Fruit fly (Drosophila melanogaster) whole organism, embryonic: ENCODE measurements around the gene CG32075.

Experiments used
- Abd-B ChIP-seq: fragments of 200-800 bp; sonication (Bioruptor generic); optimal IDR thresholded peaks from 2 replicates; lab custom pipeline; 2018; ENCODE audit warnings: missing biosample characterization, mild to moderate bottlenecking, missing genetic modification characterization, moderate library complexity
- Antp ChIP-seq: fragments of 200-800 bp; sonication (Bioruptor generic); optimal IDR thresholded peaks from 3 replicates; lab custom pipeline; 2016; ENCODE audit warnings: missing biosample characterization, missing genetic modification characterization
- Asciz ChIP-seq: fragments of 200-800 bp; sonication (Bioruptor generic); optimal IDR thresholded peaks from 2 replicates; lab custom pipeline; 2017; ENCODE audit warnings: missing biosample characterization, mild to moderate bottlenecking, missing genetic modification characterization, missing genetic modification reagents
- B-H1 ChIP-seq: fragments of 200-800 bp; sonication (Bioruptor generic); IDR thresholded peaks from 3 replicates; pipeline ENCODE4 v1.3.6; 2022; ENCODE audit warnings: missing biosample characterization, missing genetic modification characterization
- CG13894 ChIP-seq: fragments of 200-800 bp; sonication (Bioruptor generic); optimal IDR thresholded peaks from 3 replicates; lab custom pipeline; 2018; ENCODE audit warnings: missing biosample characterization, mild to moderate bottlenecking, missing genetic modification characterization, moderate library complexity
- CG14441 ChIP-seq: fragments of 200-800 bp; sonication (Bioruptor generic); IDR thresholded peaks from 2 replicates; pipeline ENCODE4 v1.3.6; 2022; ENCODE audit warnings: missing biosample characterization, missing genetic modification characterization
- CG18764 ChIP-seq: fragments of 200-800 bp; sonication (Bioruptor generic); optimal IDR thresholded peaks from 3 replicates; lab custom pipeline; 2016; ENCODE audit warnings: missing biosample characterization, missing genetic modification characterization
- CG2129 ChIP-seq: fragments of 200-800 bp; sonication (Bioruptor generic); IDR thresholded peaks from 2 replicates; pipeline ENCODE4 v1.3.6; 2022; ENCODE audit warnings: missing biosample characterization, missing genetic modification characterization; ENCODE audit not compliant: partially characterized antibody
- CG2199 ChIP-seq: fragments of 200-800 bp; sonication (Bioruptor generic); IDR thresholded peaks from 3 replicates; pipeline ENCODE4 v1.3.6; 2022; ENCODE audit warnings: missing biosample characterization, missing genetic modification characterization
- CG2202 ChIP-seq: fragments of 200-800 bp; sonication (Bioruptor generic); optimal IDR thresholded peaks from 2 replicates; lab custom pipeline; 2018; ENCODE audit warnings: missing biosample characterization, mild to moderate bottlenecking, missing genetic modification characterization
- CG2875 ChIP-seq: fragments of 200-800 bp; sonication (Bioruptor generic); optimal IDR thresholded peaks from 2 replicates; lab custom pipeline; 2017; ENCODE audit warnings: missing biosample characterization, mild to moderate bottlenecking, missing genetic modification characterization, missing genetic modification reagents
- CG2889 ChIP-seq: fragments of 200-800 bp; sonication (Bioruptor generic); IDR thresholded peaks from 3 replicates; pipeline ENCODE4 v1.3.6; 2022; ENCODE audit warnings: missing biosample characterization, missing genetic modification characterization
- CG33213 ChIP-seq: fragments of 200-800 bp; sonication (Bioruptor generic); optimal IDR thresholded peaks from 3 replicates; lab custom pipeline; 2016; ENCODE audit warnings: missing biosample characterization, missing genetic modification characterization
- CG33557 ChIP-seq: fragments of 200-800 bp; sonication (Bioruptor generic); optimal IDR thresholded peaks from 2 replicates; lab custom pipeline; 2019; ENCODE audit warnings: missing biosample characterization, mild to moderate bottlenecking, missing genetic modification characterization, moderate library complexity
- CG34376 ChIP-seq: fragments of 200-800 bp; sonication (Bioruptor generic); optimal IDR thresholded peaks from 2 replicates; lab custom pipeline; 2018; ENCODE audit warnings: missing biosample characterization, mild to moderate bottlenecking, missing genetic modification characterization
- CG4404 ChIP-seq: fragments of 200-800 bp; sonication (Bioruptor generic); IDR thresholded peaks from 2 replicates; pipeline ENCODE4 v1.3.6; 2022; ENCODE audit warnings: missing biosample characterization, missing genetic modification characterization
- CG6689 ChIP-seq: fragments of 200-800 bp; sonication (Bioruptor generic); IDR thresholded peaks from 2 replicates; pipeline ENCODE4 v1.3.6; 2022; ENCODE audit warnings: missing biosample characterization, missing genetic modification characterization
- CG8478 ChIP-seq: fragments of >200 bp; optimal IDR thresholded peaks from 2 replicates; lab custom pipeline; 2018
- CG9727 ChIP-seq: fragments of 200-800 bp; sonication (Bioruptor generic); optimal IDR thresholded peaks from 3 replicates; lab custom pipeline; 2017; ENCODE audit warnings: missing biosample characterization, mild to moderate bottlenecking, missing genetic modification characterization
- Eip74EF ChIP-seq, 2 experiments: fragments of 200-800 bp in 1 of 2; fragments of >200 bp in 1 of 2; sonication (Bioruptor generic) in 1 of 2; optimal IDR thresholded peaks; 2 replicates each; lab custom pipeline; 2017 to 2019; ENCODE audit warnings: missing biosample characterization in 2 of 2, missing genetic modification characterization in 2 of 2, mild to moderate bottlenecking in 1 of 2, moderate library complexity in 1 of 2
- Gug ChIP-seq: fragments of 200-800 bp; sonication (Bioruptor generic); IDR thresholded peaks from 4 replicates; pipeline ENCODE4 v1.3.6; 2022; ENCODE audit warnings: missing biosample characterization, missing genetic modification characterization
- HLHmδ ChIP-seq: fragments of 200-800 bp; sonication (Bioruptor generic); optimal IDR thresholded peaks from 2 replicates; lab custom pipeline; 2018; ENCODE audit warnings: missing biosample characterization, mild to moderate bottlenecking, missing genetic modification characterization, moderate library complexity
- MBD-R2 ChIP-seq: fragments of 200-800 bp; sonication (Bioruptor generic); IDR thresholded peaks from 2 replicates; pipeline ENCODE4 v1.3.6; 2022; ENCODE audit warnings: missing biosample characterization, missing genetic modification characterization
- Mad ChIP-seq: fragments of 200-800 bp; sonication (Bioruptor generic); optimal IDR thresholded peaks from 2 replicates; lab custom pipeline; 2016; ENCODE audit warnings: missing biosample characterization, missing genetic modification characterization
- Neu2 ChIP-seq: fragments of 200-800 bp; sonication (Bioruptor generic); optimal IDR thresholded peaks from 3 replicates; lab custom pipeline; 2016; ENCODE audit warnings: missing biosample characterization, missing genetic modification characterization, borderline replicate concordance
- NfI ChIP-seq: fragments of 200-800 bp; sonication (Bioruptor generic); optimal IDR thresholded peaks from 3 replicates; lab custom pipeline; 2018; ENCODE audit warnings: missing biosample characterization, mild to moderate bottlenecking, missing genetic modification characterization, moderate library complexity
- Oaz ChIP-seq: fragments of 200-800 bp; sonication (Bioruptor generic); IDR thresholded peaks from 2 replicates; pipeline ENCODE4 v1.3.6; 2022; ENCODE audit warnings: missing biosample characterization, missing genetic modification characterization
- Ssrp ChIP-seq: fragments of 200-800 bp; sonication (Bioruptor generic); optimal IDR thresholded peaks from 2 replicates; lab custom pipeline; 2018; ENCODE audit warnings: missing biosample characterization, mild to moderate bottlenecking, missing genetic modification characterization, moderate library complexity
- Usf ChIP-seq: fragments of 200-800 bp; sonication (Bioruptor generic); optimal IDR thresholded peaks from 2 replicates; lab custom pipeline; 2017; ENCODE audit warnings: missing genotype, missing biosample characterization, missing genetic modification characterization
- ac ChIP-seq: fragments of 200-800 bp; sonication (Bioruptor generic); optimal IDR thresholded peaks from 3 replicates; lab custom pipeline; 2017; ENCODE audit warnings: missing biosample characterization, mild to moderate bottlenecking, missing genetic modification characterization
- br ChIP-seq: fragments of >200 bp; optimal IDR thresholded peaks from 2 replicates; lab custom pipeline; 2017
- chif ChIP-seq, 2 experiments: fragments of 200-800 bp; sonication (Bioruptor generic); optimal IDR thresholded peaks; 3 replicates each; lab custom pipeline; 2016; ENCODE audit warnings: missing biosample characterization in 2 of 2, missing genetic modification characterization in 2 of 2
- ci ChIP-seq: fragments of 200-800 bp; sonication (Bioruptor generic); IDR thresholded peaks from 3 replicates; pipeline ENCODE4 v1.3.6; 2022; ENCODE audit warnings: missing biosample characterization, missing genetic modification characterization
- corto ChIP-seq: fragments of 200-800 bp; sonication (Bioruptor generic); optimal IDR thresholded peaks from 2 replicates; lab custom pipeline; 2016; ENCODE audit warnings: missing biosample characterization, mild to moderate bottlenecking, missing genetic modification characterization, moderate library complexity
- dan ChIP-seq: fragments of 200-800 bp; sonication (Bioruptor generic); IDR thresholded peaks from 2 replicates; pipeline ENCODE4 v1.3.6; 2022; ENCODE audit warnings: missing biosample characterization, missing genetic modification characterization
- danr ChIP-seq: fragments of 200-800 bp; sonication (Bioruptor generic); IDR thresholded peaks from 2 replicates; pipeline ENCODE4 v1.3.6; 2022; ENCODE audit warnings: missing biosample characterization, missing genetic modification characterization
- emc ChIP-seq: fragments of 200-800 bp; sonication (Bioruptor generic); optimal IDR thresholded peaks from 2 replicates; lab custom pipeline; 2016; ENCODE audit warnings: missing biosample characterization, missing genetic modification characterization
- hkb ChIP-seq, 2 experiments: fragments of 200-800 bp in 1 of 2; fragments of >200 bp in 1 of 2; sonication (Bioruptor generic) in 1 of 2; IDR thresholded peaks in 1 of 2; optimal IDR thresholded peaks in 1 of 2; 2 replicates each; pipeline versions ENCODE4 v1.3.6 to Lab custom; 2017 to 2022; ENCODE audit warnings: missing biosample characterization in 1 of 2, missing genetic modification characterization in 1 of 2
- lab ChIP-seq: fragments of 200-800 bp; sonication (Bioruptor generic); optimal IDR thresholded peaks from 3 replicates; lab custom pipeline; 2017; ENCODE audit warnings: missing biosample characterization, missing genetic modification characterization, mild to moderate bottlenecking, moderate library complexity, missing genetic modification reagents
- mld ChIP-seq: fragments of 200-800 bp; sonication (Bioruptor generic); IDR thresholded peaks from 3 replicates; pipeline ENCODE4 v1.3.6; 2022; ENCODE audit warnings: missing biosample characterization, missing genetic modification characterization; ENCODE audit not compliant: partially characterized antibody
- odd ChIP-seq: fragments of 200-800 bp; sonication (Bioruptor generic); optimal IDR thresholded peaks from 2 replicates; lab custom pipeline; 2017; ENCODE audit warnings: missing biosample characterization, mild to moderate bottlenecking, missing genetic modification characterization
- p53 ChIP-seq: fragments of 200-800 bp; sonication (Bioruptor generic); optimal IDR thresholded peaks from 2 replicates; lab custom pipeline; 2016; ENCODE audit warnings: missing biosample characterization, missing genetic modification characterization
- peb ChIP-seq: fragments of 200-800 bp; sonication (Bioruptor generic); IDR thresholded peaks from 2 replicates; pipeline ENCODE4 v1.3.6; 2022; ENCODE audit warnings: missing biosample characterization, missing genetic modification characterization
- rib ChIP-seq: fragments of 200-800 bp; sonication (Bioruptor generic); IDR thresholded peaks from 2 replicates; pipeline ENCODE4 v1.3.6; 2022; ENCODE audit warnings: missing biosample characterization, missing genetic modification characterization
- salm ChIP-seq: fragments of 200-800 bp; sonication (Bioruptor generic); optimal IDR thresholded peaks from 2 replicates; lab custom pipeline; 2018; ENCODE audit warnings: missing biosample characterization, mild to moderate bottlenecking, missing genetic modification characterization
- scrt ChIP-seq: fragments of 200-800 bp; sonication (Bioruptor generic); optimal IDR thresholded peaks from 2 replicates; lab custom pipeline; 2018; ENCODE audit warnings: missing biosample characterization, mild to moderate bottlenecking, missing genetic modification characterization, moderate library complexity
- sd ChIP-seq: fragments of 200-800 bp; sonication (Bioruptor generic); optimal IDR thresholded peaks from 3 replicates; lab custom pipeline; 2018; ENCODE audit warnings: missing biosample characterization, mild to moderate bottlenecking, missing genetic modification characterization, moderate library complexity
- ttk ChIP-seq: fragments of 200-800 bp; sonication (Bioruptor generic); IDR thresholded peaks from 2 replicates; pipeline ENCODE4 v2.1.2; 2022; ENCODE audit warnings: missing biosample characterization, missing genetic modification characterization
- unc-4 ChIP-seq: fragments of 200-800 bp; sonication (Bioruptor generic); IDR thresholded peaks from 2 replicates; pipeline ENCODE4 v1.3.6; 2022; ENCODE audit warnings: missing biosample characterization, missing genetic modification characterization; ENCODE audit not compliant: partially characterized antibody

The CG32075 gene

dm6 chr3L:11091943-11092609 is 27.3 kb upstream of the CG32075 start (continued):
- peak; percentile 34 for TF ChIP-seq sd
- TF ChIP-seq dan (GFP tag; lab: Robert Waterston, UW), result no peak
- peak; percentile 14 for TF ChIP-seq Asciz (GFP tag; lab: Kevin White, UChicago)
- peak; percentile 7; the same call in 1 of the 2 replicates for TF ChIP-seq CG14441 (GFP tag; lab: Robert Waterston, UW)
- TF ChIP-seq Ssrp (tag; lab: Kevin White, UChicago), result no peak
- TF ChIP-seq CG4404 (GFP tag; lab: Robert Waterston, UW), result 0 out of 2 replicates have a peak, but pooled peaks have one; percentile 24
- no peak for TF ChIP-seq salm (tag; lab: Kevin White, UChicago)
- TF ChIP-seq ac, result no peak
- peak; percentile 80 for TF ChIP-seq lab (GFP tag; lab: Kevin White, UChicago)
- peak; percentile 22 for TF ChIP-seq CG33557 (GFP tag; lab: Kevin White, UChicago)
- TF ChIP-seq Usf, result no peak
- no peak for TF ChIP-seq CG2889 (GFP tag; lab: Robert Waterston, UW)
- no peak for TF ChIP-seq CG8478 (lab: Kevin White, UChicago)
- peak; percentile 29; the same call in 1 of the 2 replicates for TF ChIP-seq MBD-R2 (GFP tag; lab: Robert Waterston, UW)
- TF ChIP-seq unc-4 (GFP tag; lab: Robert Waterston, UW), result no peak
- peak; percentile 52 for TF ChIP-seq CG18764 (GFP tag; lab: Kevin White, UChicago)
- 0 out of 3 replicates have a peak, but pooled peaks have one; percentile 46 for TF ChIP-seq CG2199 (GFP tag; lab: Robert Waterston, UW)
- TF ChIP-seq CG2129 (GFP tag; lab: Robert Waterston, UW), result no peak
- TF ChIP-seq corto (GFP tag; lab: Kevin White, UChicago), result peak; percentile 47
- no peak for TF ChIP-seq odd (GFP tag; lab: Kevin White, UChicago)
- peak; percentile 45 for TF ChIP-seq Mad (GFP tag; lab: Kevin White, UChicago)
- no peak for TF ChIP-seq Eip74EF (GFP tag; optimal IDR thresholded peaks at IDR 0.05; lab: Kevin White, UChicago)
- peak; percentile 63 for TF ChIP-seq CG33213 (GFP tag; lab: Kevin White, UChicago)
- TF ChIP-seq p53, result peak; percentile 29
- no peak for TF ChIP-seq ttk
- no peak for TF ChIP-seq Neu2
- TF ChIP-seq CG2202 (tag; lab: Kevin White, UChicago), result no peak
- TF ChIP-seq rib, result no peak
- peak; percentile 44; the same call in 2 of the 4 replicates for TF ChIP-seq Gug (GFP tag; lab: Robert Waterston, UW)
- TF ChIP-seq mld (GFP tag; lab: Robert Waterston, UW), result no peak
- TF ChIP-seq NfI, result peak; percentile 62
- peak; percentile 28 for TF ChIP-seq Abd-B (GFP tag; lab: Kevin White, UChicago)
- peak; percentile 33 for TF ChIP-seq HLHmδ (GFP tag; lab: Kevin White, UChicago)
- no peak for TF ChIP-seq scrt (GFP tag; lab: Kevin White, UChicago)
- no peak for TF ChIP-seq br (lab: Kevin White, UChicago)
- 0 out of 2 replicates have a peak, but pooled peaks have one; percentile 20 for TF ChIP-seq peb
- TF ChIP-seq Antp (GFP tag; lab: Kevin White, UChicago), result peak; percentile 63
- TF ChIP-seq CG9727, result peak; percentile 47
- TF ChIP-seq CG34376 (GFP tag; lab: Kevin White, UChicago), result no peak
- TF ChIP-seq emc (GFP tag; lab: Kevin White, UChicago), result no peak
- no peak for TF ChIP-seq CG6689
- TF ChIP-seq Oaz (GFP tag; lab: Robert Waterston, UW), result no peak
- TF ChIP-seq CG13894, result no peak
- TF ChIP-seq hkb (optimal IDR thresholded peaks at IDR 0.05; lab: Kevin White, UChicago), result no peak
- TF ChIP-seq hkb (GFP tag; IDR thresholded peaks at IDR 0.05; lab: Robert Waterston, UW), result 0 out of 2 replicates have a peak, but pooled peaks have one; percentile 11
- TF ChIP-seq B-H1, result no peak
- peak; percentile 13 to 47 for TF ChIP-seq chif (GFP tag; optimal IDR thresholded peaks at IDR 0.05; lab: Kevin White, UChicago)
- TF ChIP-seq danr, result no peak
- TF ChIP-seq CG2875 (GFP tag; lab: Kevin White, UChicago), result no peak
- peak; percentile 77; the same call in 2 of the 3 replicates for TF ChIP-seq ci (GFP tag; lab: Robert Waterston, UW)
